Worm (Caenorhabditis elegans) whole organism, L4/young adult: Measurements from ENCODE around the gene dmd-5.
"Not testable (repeated sequence)": the region's sequence is repeated elsewhere in the genome, so short reads cannot be mapped to it uniquely, and the experiment has no call there.

ENCODE experiments used
- W03F9.2 ChIP-seq: fragments of 150-350 bp; optimal IDR thresholded peaks from 2 replicates; lab custom pipeline; 2014; ENCODE audit warnings: missing biosample characterization, missing genetic modification characterization
- dao-5 ChIP-seq: sonication (generic microtip); optimal IDR thresholded peaks from 2 replicates; lab custom pipeline; 2016; ENCODE audit warnings: missing genotype, missing genetic modification characterization, moderate library complexity, missing compliant biosample characterization
- him-1 ChIP-seq: sonication (generic microtip); optimal IDR thresholded peaks from 2 replicates; lab custom pipeline; 2016; ENCODE audit warnings: missing genotype, missing genetic modification reagents, missing genetic modification characterization, missing compliant biosample characterization

Gene dmd-5

ce11 chrII:5774120-5774519 is at the start of gene dmd-5, which contains the start of gene F10C1.1:
Gene dmd-5 (minus strand): TSS chrII:5774220.
Gene F10C1.1 (plus strand): TSS chrII:5774229.
- no peak for TF ChIP-seq him-1 (tag; lab: Kevin White, UChicago)
- TF ChIP-seq dao-5 = no peak
- no peak for TF ChIP-seq W03F9.2

- TF ChIP-seq dao-5 (no peak), W03F9.2 (no peak), him-1 (tag; lab: Kevin White, UChicago) (no peak)
Measured at ce11 chrII:5820282-5820762, 46.3 kb upstream of the dmd-5 start, which contains the start of gene ehs-1. Gene ehs-1 (plus strand): TSS chrII:5820712.

DNA sequence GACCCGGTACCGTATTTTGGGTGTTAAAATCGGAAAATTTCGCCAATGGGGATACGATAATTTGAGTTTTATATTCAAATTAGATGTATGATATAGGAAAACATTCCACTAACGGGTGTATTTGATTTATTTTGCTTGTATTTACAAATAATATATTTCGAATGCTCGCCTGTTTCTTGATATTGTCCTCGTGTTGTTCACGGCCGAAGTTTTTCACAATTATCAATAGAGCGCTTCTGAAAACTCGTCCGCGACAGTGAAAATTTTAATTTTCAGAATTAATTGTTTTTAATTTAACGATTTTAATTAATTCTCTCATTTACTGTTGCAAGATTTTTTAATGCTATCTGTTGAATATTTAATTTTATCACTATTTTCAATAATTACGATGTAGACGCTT is 45.6 kb upstream of the dmd-5 start:
- TF ChIP-seq W03F9.2 (peak; percentile 61), dao-5 (no peak), him-1 (tag; lab: Kevin White, UChicago) (no peak)

ce11 chrII:5818298-5818697 is 44.3 kb upstream of the dmd-5 start, which contains the start of gene ZK1248.4:
Gene ZK1248.4 (plus strand): TSS chrII:5818598.
- no peak for TF ChIP-seq dao-5
- TF ChIP-seq W03F9.2 = no peak
- TF ChIP-seq him-1 (tag; lab: Kevin White, UChicago) = no peak

- TF ChIP-seq W03F9.2 = no peak
- no peak for TF ChIP-seq him-1 (tag; lab: Kevin White, UChicago)
- TF ChIP-seq dao-5 = no peak
Measured at ce11 chrII:5816346-5816745, 42.3 kb upstream of the dmd-5 start, which contains the start of gene ZK1248.20. Gene ZK1248.20 (plus strand): TSS chrII:5816646.

DNA sequence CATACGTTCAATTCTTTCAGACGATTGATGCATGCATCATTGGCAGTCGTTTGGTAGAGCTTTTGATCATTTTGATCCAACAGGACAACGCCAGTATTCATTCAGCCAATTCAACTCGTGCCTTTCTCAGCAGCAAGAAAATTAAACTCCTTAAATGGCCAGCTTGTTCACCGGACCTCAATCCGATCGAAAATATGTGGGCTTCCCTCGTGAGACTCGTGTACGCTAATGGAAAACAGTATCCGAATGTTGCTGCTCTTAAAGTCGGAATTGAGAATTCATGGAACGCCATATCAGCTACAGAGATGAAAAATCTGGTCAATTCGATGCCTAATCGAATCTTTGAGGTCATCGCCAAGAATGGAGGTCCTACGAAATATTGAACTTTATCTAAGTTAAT is 41.4 kb upstream of the dmd-5 start, which contains the start of gene wago-5:
TSS of gene wago-5 (minus strand) at position 101 of the 400 bp plus-strand sequence.
- TF ChIP-seq W03F9.2; him-1 (tag; lab: Kevin White, UChicago); dao-5: not testable (repeated sequence)

DNA sequence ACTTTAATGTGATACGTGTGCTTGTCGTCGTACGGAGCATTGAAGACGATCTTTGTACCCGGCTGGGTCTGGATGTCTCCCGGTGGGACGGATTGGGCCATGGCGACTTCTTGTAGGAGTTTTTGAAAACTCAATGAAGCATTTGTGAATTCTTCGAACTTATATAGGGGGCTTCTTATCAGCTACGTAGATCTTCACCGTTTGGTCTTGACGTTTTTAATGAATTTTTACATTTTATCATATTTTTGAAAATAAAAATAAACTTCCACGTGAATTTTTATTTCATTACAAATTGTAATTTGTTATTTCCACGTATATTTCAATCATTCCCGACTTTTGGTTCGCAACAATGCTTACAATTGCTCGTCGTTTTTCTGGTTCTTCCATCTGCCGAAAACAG is 36.2 kb upstream of the dmd-5 start, which contains the start of the genes msp-64 and ZK1248.5:
TSS of gene msp-64 (minus strand) at position 101 of the 400 bp plus-strand sequence.
TSS of gene ZK1248.5 (plus strand) at position 285 of the 400 bp plus-strand sequence.
- TF ChIP-seq him-1 (tag; lab: Kevin White, UChicago) (no peak), W03F9.2 (no peak), dao-5 (no peak)

ce11 chrII:5806563-5806962 is 32.5 kb upstream of the dmd-5 start:
- no peak for TF ChIP-seq him-1 (tag; lab: Kevin White, UChicago)
- no peak for TF ChIP-seq W03F9.2
- no peak for TF ChIP-seq dao-5

ce11 chrII:5805303-5805702 is 31.3 kb upstream of the dmd-5 start, which contains the start of gene K05F1.10:
Gene K05F1.10 (minus strand): TSS chrII:5805473.
- TF ChIP-seq dao-5 (no peak), him-1 (tag; lab: Kevin White, UChicago) (no peak), W03F9.2 (no peak)

ce11 chrII:5804288-5804687 is 30.3 kb upstream of the dmd-5 start:
- no peak for TF ChIP-seq him-1 (tag; lab: Kevin White, UChicago)
- no peak for TF ChIP-seq dao-5
- no peak for TF ChIP-seq W03F9.2

ce11 chrII:5801075-5801474 is 27.1 kb upstream of the dmd-5 start, which contains the start of the genes K05F1.9 and K05F1.1:
Gene K05F1.9 (minus strand): TSS chrII:5801175.
Gene K05F1.1 (plus strand): TSS chrII:5801382.
- no peak for TF ChIP-seq him-1 (tag; lab: Kevin White, UChicago)
- TF ChIP-seq dao-5 = no peak
- TF ChIP-seq W03F9.2 = no peak

DNA sequence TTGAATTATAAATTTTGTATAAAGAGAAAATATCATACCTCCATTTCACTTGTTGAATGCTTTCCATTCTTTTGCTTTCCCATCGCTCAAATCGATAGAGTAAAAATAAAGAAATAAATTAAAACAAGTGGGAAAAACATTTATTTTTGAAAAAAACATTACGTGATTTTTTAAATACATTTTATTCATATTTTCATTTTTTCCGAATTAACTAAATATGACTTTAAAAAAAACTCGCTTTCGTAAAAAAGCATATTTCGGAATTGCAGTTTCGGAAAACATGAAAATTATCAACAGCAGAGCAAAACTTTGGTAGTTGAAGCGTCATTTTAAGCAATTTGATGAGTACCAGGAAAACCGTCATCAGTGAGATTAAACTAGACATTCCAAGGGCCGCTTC is 25.5 kb upstream of the dmd-5 start, which contains the start of gene K05F1.8:
TSS of gene K05F1.8 (minus strand) at position 101 of the 400 bp plus-strand sequence.
- TF ChIP-seq him-1 (tag; lab: Kevin White, UChicago) (no peak), dao-5 (no peak), W03F9.2 (no peak)

DNA sequence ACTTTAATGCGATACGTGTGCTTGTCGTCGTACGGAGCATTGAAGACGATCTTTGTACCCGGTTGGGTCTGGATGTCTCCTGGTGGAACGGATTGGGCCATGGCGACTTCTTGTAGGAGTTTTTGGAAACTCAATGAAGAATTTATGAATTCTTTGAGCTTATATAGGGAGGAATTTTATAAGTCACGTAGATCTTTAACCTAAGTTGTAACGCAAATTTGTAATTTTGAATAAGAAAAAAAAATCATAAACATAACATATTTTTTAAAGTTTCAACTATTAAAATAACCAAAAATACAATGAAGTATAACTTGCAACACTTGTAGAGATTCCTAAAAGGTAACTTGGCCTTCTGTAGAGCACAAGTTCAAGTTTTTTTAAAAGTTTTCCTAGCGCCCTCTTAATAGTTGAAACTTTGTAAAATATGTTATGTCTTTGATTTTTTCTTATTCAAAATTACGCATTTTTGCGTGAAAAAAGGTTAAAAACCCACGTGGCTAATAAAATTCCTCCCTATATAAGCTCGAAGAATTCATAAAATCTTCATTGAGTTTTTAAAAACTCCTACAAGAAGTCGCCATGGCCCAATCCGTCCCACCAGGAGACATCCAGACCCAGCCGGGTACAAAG is 23.4 kb upstream of the dmd-5 start, which contains the start of the genes msp-63 and msp-142:
TSS of gene msp-63 (minus strand) at position 101 of the 630 bp plus-strand sequence.
TSS of gene msp-142 (plus strand) at position 580 of the 630 bp plus-strand sequence.
- TF ChIP-seq dao-5 = no peak
- no peak for TF ChIP-seq him-1 (tag; lab: Kevin White, UChicago)
- no peak for TF ChIP-seq W03F9.2

ce11 chrII:5794195-5794594 is 20.2 kb upstream of the dmd-5 start, which contains the start of gene acdh-8:
Gene acdh-8 (plus strand): TSS chrII:5794495.
- TF ChIP-seq W03F9.2 (no peak), dao-5 (no peak)

ce11 chrII:5792490-5792889 is 18.5 kb upstream of the dmd-5 start, which contains the start of gene K05F1.14:
Gene K05F1.14 (minus strand): TSS chrII:5792590.
- TF ChIP-seq W03F9.2 = no peak
- TF ChIP-seq dao-5 = no peak
- no peak for TF ChIP-seq him-1 (tag; lab: Kevin White, UChicago)
